ENCODE assay signal across 1 fruit fly cellular context in genomic region chr2L:20327375-20327774, dm6.
A peak's percentile ranks its signal among the peaks of the same experiment; 100 is the strongest.
TF ChIP-seq lines count a peak whose summit lies in the region.

No protein-coding gene starts in this region.

TF ChIP-seq in whole organism, embryonic, 481 proteins besides CTCF, POLR2A, EP300 and RAD21 (continued from another document):
- no peak for TF ChIP-seq inv (GFP tag; IDR thresholded peaks at IDR 0.05; lab: Robert Waterston, UW; ENCODE audit: partially characterized antibody)
- TF ChIP-seq CG15514 (GFP tag; optimal IDR thresholded peaks at IDR 0.05; lab: Kevin White, UChicago), result no peak
- TF ChIP-seq CG7987 (GFP tag; optimal IDR thresholded peaks at IDR 0.05; lab: Kevin White, UChicago), result peak; percentile 11
- no peak for TF ChIP-seq CG16813 (GFP tag; IDR thresholded peaks at IDR 0.05; lab: Robert Waterston, UW; ENCODE audit: partially characterized antibody)
- peak; percentile 36 for TF ChIP-seq ac (GFP tag; optimal IDR thresholded peaks at IDR 0.05; lab: Kevin White, UChicago)
- TF ChIP-seq PHDP (tag; optimal IDR thresholded peaks at IDR 0.05; lab: Kevin White, UChicago), result peak; percentile 14
- TF ChIP-seq CG1603 (tag; optimal IDR thresholded peaks at IDR 0.05; lab: Kevin White, UChicago), result peak; percentile 57
- no peak for TF ChIP-seq Dad (GFP tag; optimal IDR thresholded peaks at IDR 0.05; lab: Kevin White, UChicago)
- TF ChIP-seq Lhr (GFP tag; optimal IDR thresholded peaks at IDR 0.05; lab: Kevin White, UChicago), result peak; percentile 36
- no peak for TF ChIP-seq CG9437 (GFP tag; optimal IDR thresholded peaks at IDR 0.05; lab: Kevin White, UChicago)
- no peak for TF ChIP-seq CG6689 (GFP tag; IDR thresholded peaks at IDR 0.05; lab: Robert Waterston, UW)
- no peak for TF ChIP-seq HHEX (GFP tag; optimal IDR thresholded peaks at IDR 0.05; lab: Kevin White, UChicago)
- TF ChIP-seq CG2202 (tag; optimal IDR thresholded peaks at IDR 0.05; lab: Kevin White, UChicago), result peak; percentile 48
- no peak for TF ChIP-seq toy (GFP tag; IDR thresholded peaks at IDR 0.05; lab: Robert Waterston, UW)
- no peak; the same call in 2 of the 3 replicates for TF ChIP-seq croc (GFP tag; conservative IDR thresholded peaks at IDR 0.05; lab: Robert Waterston, UW)
- TF ChIP-seq Hr39 (optimal IDR thresholded peaks at IDR 0.05; lab: Kevin White, UChicago), result no peak
- TF ChIP-seq NC2α (GFP tag; optimal IDR thresholded peaks at IDR 0.05; lab: Kevin White, UChicago), result no peak
- TF ChIP-seq btn (GFP tag; optimal IDR thresholded peaks at IDR 0.05; lab: Kevin White, UChicago), result no peak
- peak; percentile 69 for TF ChIP-seq CG2875 (GFP tag; optimal IDR thresholded peaks at IDR 0.05; lab: Kevin White, UChicago)
- TF ChIP-seq chinmo (GFP tag; IDR thresholded peaks at IDR 0.05; lab: Robert Waterston, UW; ENCODE audit: partially characterized antibody), result no peak
- no peak for TF ChIP-seq CG10267 (tag; optimal IDR thresholded peaks at IDR 0.05; lab: Kevin White, UChicago)
- TF ChIP-seq bigmax (GFP tag; optimal IDR thresholded peaks at IDR 0.05; lab: Kevin White, UChicago), result no peak
- TF ChIP-seq CG2120 (GFP tag; optimal IDR thresholded peaks at IDR 0.05; lab: Kevin White, UChicago), result no peak
- no peak for TF ChIP-seq CG9727 (GFP tag; optimal IDR thresholded peaks at IDR 0.05; lab: Kevin White, UChicago)
- TF ChIP-seq slou (GFP tag; optimal IDR thresholded peaks at IDR 0.05; lab: Kevin White, UChicago), result no peak
- TF ChIP-seq CG6813 (GFP tag; optimal IDR thresholded peaks at IDR 0.05; lab: Kevin White, UChicago), result peak; percentile 19
- TF ChIP-seq tin (GFP tag; optimal IDR thresholded peaks at IDR 0.05; lab: Kevin White, UChicago), result no peak
- no peak for TF ChIP-seq Sox100B (GFP tag; optimal IDR thresholded peaks at IDR 0.05; lab: Kevin White, UChicago)
- TF ChIP-seq crc (GFP tag; optimal IDR thresholded peaks at IDR 0.05; lab: Kevin White, UChicago), result no peak
- no peak for TF ChIP-seq GATAe (GFP tag; conservative IDR thresholded peaks at IDR 0.05; lab: Robert Waterston, UW)
- no peak for TF ChIP-seq zfh2 (GFP tag; optimal IDR thresholded peaks at IDR 0.05; lab: Kevin White, UChicago)
- no peak for TF ChIP-seq CG17186 (GFP tag; optimal IDR thresholded peaks at IDR 0.05; lab: Kevin White, UChicago)
- no peak for TF ChIP-seq CG3281 (GFP tag; optimal IDR thresholded peaks at IDR 0.05; lab: Kevin White, UChicago)
- no peak for TF ChIP-seq CG3995 (GFP tag; optimal IDR thresholded peaks at IDR 0.05; lab: Kevin White, UChicago)
- no peak for TF ChIP-seq CG4730 (GFP tag; IDR thresholded peaks at IDR 0.05; lab: Robert Waterston, UW)
- no peak for TF ChIP-seq Max (GFP tag; optimal IDR thresholded peaks at IDR 0.05; lab: Kevin White, UChicago)
- no peak for TF ChIP-seq C15 (GFP tag; IDR thresholded peaks at IDR 0.05; lab: Robert Waterston, UW)
- no peak for TF ChIP-seq CG3847 (GFP tag; IDR thresholded peaks at IDR 0.05; lab: Robert Waterston, UW)
- no peak for TF ChIP-seq CG15011 (GFP tag; optimal IDR thresholded peaks at IDR 0.05; lab: Kevin White, UChicago)
- no peak for TF ChIP-seq Ada2b (GFP tag; IDR thresholded peaks at IDR 0.05; lab: Robert Waterston, UW)
- TF ChIP-seq dysf (GFP tag; IDR thresholded peaks at IDR 0.05; lab: Robert Waterston, UW), result no peak
- no peak for TF ChIP-seq CG5953 (GFP tag; IDR thresholded peaks at IDR 0.05; lab: Robert Waterston, UW)
- TF ChIP-seq zfh1 (GFP tag; IDR thresholded peaks at IDR 0.05; lab: Robert Waterston, UW), result peak; percentile 65
- no peak for TF ChIP-seq tup (GFP tag; optimal IDR thresholded peaks at IDR 0.05; lab: Kevin White, UChicago)
- TF ChIP-seq CG4707 (GFP tag; optimal IDR thresholded peaks at IDR 0.05; lab: Kevin White, UChicago), result peak; percentile 48
- no peak for TF ChIP-seq CG31365 (tag; optimal IDR thresholded peaks at IDR 0.05; lab: Kevin White, UChicago)
- TF ChIP-seq Rfx (GFP tag; IDR thresholded peaks at IDR 0.05; lab: Robert Waterston, UW), result no peak
- TF ChIP-seq Aef1 (GFP tag; IDR thresholded peaks at IDR 0.05; lab: Robert Waterston, UW), result no peak
- peak; percentile 25 for TF ChIP-seq kni (GFP tag; optimal IDR thresholded peaks at IDR 0.05; lab: Kevin White, UChicago)
- TF ChIP-seq sens (GFP tag; lab: Kevin White, UChicago), result peak; percentile 79
- no peak for TF ChIP-seq CG34376 (GFP tag; optimal IDR thresholded peaks at IDR 0.05; lab: Kevin White, UChicago)
- no peak for TF ChIP-seq z (GFP tag; IDR thresholded peaks at IDR 0.05; lab: Robert Waterston, UW)
- no peak for TF ChIP-seq tx (GFP tag; optimal IDR thresholded peaks at IDR 0.05; lab: Kevin White, UChicago)
- no peak for TF ChIP-seq cg (GFP tag; optimal IDR thresholded peaks at IDR 0.05; lab: Kevin White, UChicago)
- no peak for TF ChIP-seq prd (optimal IDR thresholded peaks at IDR 0.05; lab: Kevin White, UChicago)
- no peak for TF ChIP-seq prd (GFP tag; IDR thresholded peaks at IDR 0.05; lab: Robert Waterston, UW)
- TF ChIP-seq Oaz (GFP tag; IDR thresholded peaks at IDR 0.05; lab: Robert Waterston, UW), result no peak
- no peak for TF ChIP-seq CG5245 (GFP tag; optimal IDR thresholded peaks at IDR 0.05; lab: Kevin White, UChicago)
- TF ChIP-seq CG3407 (GFP tag; optimal IDR thresholded peaks at IDR 0.05; lab: Kevin White, UChicago), result peak; percentile 67
- TF ChIP-seq Elba2 (GFP tag; optimal IDR thresholded peaks at IDR 0.05; lab: Kevin White, UChicago), result no peak
- no peak for TF ChIP-seq ash1 (GFP tag; optimal IDR thresholded peaks at IDR 0.05; lab: Kevin White, UChicago)
- TF ChIP-seq CG8944 (GFP tag; optimal IDR thresholded peaks at IDR 0.05; lab: Kevin White, UChicago), result no peak
- no peak for TF ChIP-seq H15 (GFP tag; IDR thresholded peaks at IDR 0.05; lab: Robert Waterston, UW)
- TF ChIP-seq CG10543 (GFP tag; optimal IDR thresholded peaks at IDR 0.05; lab: Kevin White, UChicago), result no peak
- TF ChIP-seq caup (GFP tag; optimal IDR thresholded peaks at IDR 0.05; lab: Kevin White, UChicago; ENCODE audit: severe bottlenecking), result no peak
- no peak for TF ChIP-seq Spps (tag; optimal IDR thresholded peaks at IDR 0.05; lab: Kevin White, UChicago)
- peak; percentile 17 for TF ChIP-seq CG11723 (GFP tag; optimal IDR thresholded peaks at IDR 0.05; lab: Kevin White, UChicago)
- TF ChIP-seq NK7.1 (GFP tag; optimal IDR thresholded peaks at IDR 0.05; lab: Kevin White, UChicago), result no peak
- TF ChIP-seq gem (tag; optimal IDR thresholded peaks at IDR 0.05; lab: Kevin White, UChicago), result peak; percentile 40
- TF ChIP-seq CG17802 (tag; optimal IDR thresholded peaks at IDR 0.05; lab: Kevin White, UChicago), result peak; percentile 17
- TF ChIP-seq Asciz (GFP tag; optimal IDR thresholded peaks at IDR 0.05; lab: Kevin White, UChicago), result peak; percentile 26
- TF ChIP-seq wek (GFP tag; optimal IDR thresholded peaks at IDR 0.05; lab: Kevin White, UChicago), result peak; percentile 64
- no peak for TF ChIP-seq usp (GFP tag; optimal IDR thresholded peaks at IDR 0.05; lab: Kevin White, UChicago)
- no peak for TF ChIP-seq CG8290 (GFP tag; optimal IDR thresholded peaks at IDR 0.05; lab: Kevin White, UChicago)
- peak in 1 of 2 experiments; percentile 19 for TF ChIP-seq CG8290 (tag; optimal IDR thresholded peaks at IDR 0.05; lab: Kevin White, UChicago)
- peak; percentile 18 for TF ChIP-seq CG8089 (GFP tag; optimal IDR thresholded peaks at IDR 0.05; lab: Kevin White, UChicago)
- no peak for TF ChIP-seq CG12769 (tag; optimal IDR thresholded peaks at IDR 0.05; lab: Kevin White, UChicago)
- no peak for TF ChIP-seq NfI (GFP tag; optimal IDR thresholded peaks at IDR 0.05; lab: Kevin White, UChicago)
- TF ChIP-seq gcm (GFP tag; optimal IDR thresholded peaks at IDR 0.05; lab: Kevin White, UChicago), result no peak
- TF ChIP-seq stwl (tag; optimal IDR thresholded peaks at IDR 0.05; lab: Kevin White, UChicago), result no peak
- no peak for TF ChIP-seq Doc2 (GFP tag; IDR thresholded peaks at IDR 0.05; lab: Robert Waterston, UW)
- no peak for TF ChIP-seq p53 (GFP tag; optimal IDR thresholded peaks at IDR 0.05; lab: Kevin White, UChicago)
- TF ChIP-seq NFAT (GFP tag; IDR thresholded peaks at IDR 0.05; lab: Robert Waterston, UW), result no peak
- peak; percentile 18 for TF ChIP-seq Blimp-1 (GFP tag; optimal IDR thresholded peaks at IDR 0.05; lab: Kevin White, UChicago)
- no peak for TF ChIP-seq CG32767 (GFP tag; IDR thresholded peaks at IDR 0.05; lab: Robert Waterston, UW)
- TF ChIP-seq ci (GFP tag; IDR thresholded peaks at IDR 0.05; lab: Robert Waterston, UW), result peak; percentile 61; the same call in 2 of the 3 replicates
- no peak for TF ChIP-seq CG3726 (GFP tag; IDR thresholded peaks at IDR 0.05; lab: Robert Waterston, UW)
- no peak for TF ChIP-seq sc (optimal IDR thresholded peaks at IDR 0.05; lab: Kevin White, UChicago)
- TF ChIP-seq sc (GFP tag; optimal IDR thresholded peaks at IDR 0.05; lab: Kevin White, UChicago), result peak; percentile 51
- no peak for TF ChIP-seq BtbVII (GFP tag; optimal IDR thresholded peaks at IDR 0.05; lab: Kevin White, UChicago)
- TF ChIP-seq oc (tag; optimal IDR thresholded peaks at IDR 0.05; lab: Kevin White, UChicago), result peak; percentile 37
- no peak for TF ChIP-seq Ets65A (GFP tag; lab: Kevin White, UChicago)
- TF ChIP-seq CG11696 (GFP tag; IDR thresholded peaks at IDR 0.05; lab: Robert Waterston, UW), result no peak
- TF ChIP-seq bab2 (GFP tag; optimal IDR thresholded peaks at IDR 0.05; lab: Kevin White, UChicago), result peak; percentile 53
- no peak for TF ChIP-seq Jarid2 (GFP tag; optimal IDR thresholded peaks at IDR 0.05; lab: Kevin White, UChicago)
- TF ChIP-seq lov (optimal IDR thresholded peaks at IDR 0.05; lab: Kevin White, UChicago), result no peak
- TF ChIP-seq lov (GFP tag; IDR thresholded peaks at IDR 0.05; lab: Robert Waterston, UW), result 0 out of 3 replicates have a peak, but pooled peaks have one; percentile 25
- no peak for TF ChIP-seq CG9797 (GFP tag; optimal IDR thresholded peaks at IDR 0.05; lab: Kevin White, UChicago)
- TF ChIP-seq Hmx (GFP tag; optimal IDR thresholded peaks at IDR 0.05; lab: Kevin White, UChicago), result no peak
- TF ChIP-seq HmgZ (tag; optimal IDR thresholded peaks at IDR 0.05; lab: Kevin White, UChicago), result no peak
- peak; percentile 17 for TF ChIP-seq CG30431 (GFP tag; optimal IDR thresholded peaks at IDR 0.05; lab: Kevin White, UChicago)
- TF ChIP-seq psq (GFP tag; optimal IDR thresholded peaks at IDR 0.05; lab: Kevin White, UChicago), result no peak
- no peak for TF ChIP-seq grn (GFP tag; optimal IDR thresholded peaks at IDR 0.05; lab: Kevin White, UChicago)
- TF ChIP-seq Xrp1 (GFP tag; IDR thresholded peaks at IDR 0.05; lab: Robert Waterston, UW), result peak; percentile 61
- TF ChIP-seq Bgb (GFP tag; IDR thresholded peaks at IDR 0.05; lab: Robert Waterston, UW; ENCODE audit: partially characterized antibody), result no peak
- TF ChIP-seq Fer2 (tag; optimal IDR thresholded peaks at IDR 0.05; lab: Kevin White, UChicago), result no peak
- TF ChIP-seq CG17328 (GFP tag; IDR thresholded peaks at IDR 0.05; lab: Robert Waterston, UW), result peak; percentile 38; the same call in 1 of the 2 replicates
- no peak for TF ChIP-seq sug (tag; optimal IDR thresholded peaks at IDR 0.05; lab: Kevin White, UChicago)
- TF ChIP-seq Fer3 (tag; optimal IDR thresholded peaks at IDR 0.05; lab: Kevin White, UChicago), result no peak
- no peak for TF ChIP-seq CG12299 (tag; optimal IDR thresholded peaks at IDR 0.05; lab: Kevin White, UChicago)
- no peak for TF ChIP-seq Hand (GFP tag; optimal IDR thresholded peaks at IDR 0.05; lab: Kevin White, UChicago)
- TF ChIP-seq CG14965 (GFP tag; optimal IDR thresholded peaks at IDR 0.05; lab: Kevin White, UChicago; ENCODE audit: borderline replicate concordance), result no peak
- TF ChIP-seq ase (GFP tag; IDR thresholded peaks at IDR 0.05; lab: Robert Waterston, UW), result no peak
